Worm (Caenorhabditis elegans) whole organism, L3 larva: Measurements from ENCODE around the gene srx-22.

ENCODE experiments used
- R02D3.7 ChIP-seq: fragments of 150-350 bp; optimal IDR thresholded peaks from 2 replicates; lab custom pipeline; 2014; ENCODE audit warnings: missing biosample characterization, missing genetic modification characterization
- ZK546.5 ChIP-seq: sonication (generic microtip); optimal IDR thresholded peaks from 2 replicates; lab custom pipeline; 2017; ENCODE audit warnings: missing biosample characterization, missing genetic modification characterization
- fkh-2 ChIP-seq: fragments of 150-350 bp; optimal IDR thresholded peaks from 2 replicates; lab custom pipeline; 2014; ENCODE audit warnings: missing biosample characterization, missing genetic modification reagents, missing genetic modification characterization
- lin-15B ChIP-seq: fragments of 150-350 bp; optimal IDR thresholded peaks from 2 replicates; lab custom pipeline; 2014; ENCODE audit warnings: missing biosample characterization, missing genetic modification characterization
- mdl-1 ChIP-seq: fragments of 150-350 bp; optimal IDR thresholded peaks from 2 replicates; lab custom pipeline; 2014; ENCODE audit warnings: missing biosample characterization, missing genetic modification characterization
- pqm-1 ChIP-seq: fragments of 150-350 bp; optimal IDR thresholded peaks from 2 replicates; lab custom pipeline; 2017; ENCODE audit warnings: missing biosample characterization, missing genetic modification characterization, inconsistent platforms
- snpc-4 ChIP-seq: fragments of 150-350 bp; optimal IDR thresholded peaks from 2 replicates; lab custom pipeline; 2014; ENCODE audit warnings: missing biosample characterization, missing genetic modification characterization

DNA sequence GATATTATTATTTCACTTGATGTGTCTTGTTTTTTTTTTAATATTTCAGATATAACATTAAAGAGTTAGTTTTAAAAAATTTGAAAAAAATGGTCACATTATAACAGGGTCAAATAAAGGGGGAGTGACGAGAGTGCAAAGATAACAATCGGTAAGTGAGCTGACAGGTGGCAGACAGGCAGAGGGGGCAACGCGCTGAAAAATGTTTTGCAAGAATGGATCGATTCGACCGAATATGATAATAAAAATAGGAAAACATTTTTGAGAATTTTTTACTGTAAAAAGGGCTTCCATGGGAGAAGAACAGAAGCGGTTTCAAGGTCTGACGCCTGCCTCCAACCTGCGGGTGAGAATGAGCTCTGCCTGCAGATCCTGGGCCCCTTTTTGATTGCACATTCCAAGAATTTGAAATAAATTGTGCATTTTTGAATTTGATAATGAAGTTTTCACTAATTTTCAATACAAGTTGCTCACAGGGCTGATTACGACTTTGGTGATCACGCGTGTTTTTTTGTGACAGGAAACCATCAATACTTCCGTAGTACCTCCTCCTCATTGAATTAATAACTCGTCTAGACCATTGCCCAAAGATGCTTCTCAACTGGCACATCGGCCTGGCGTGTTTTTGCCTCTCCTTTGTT lies 19.8 kb downstream of the srx-22 start, which contains the start of the genes ugt-29 and srx-5:
- TF ChIP-seq fkh-2 (tag; lab: Kevin White, UChicago) (no peak), lin-15B (tag; lab: Kevin White, UChicago) (no peak), snpc-4 (tag; lab: Kevin White, UChicago) (no peak), R02D3.7 (tag; lab: Kevin White, UChicago) (no peak), pqm-1 (tag; lab: Kevin White, UChicago) (no peak), ZK546.5 (tag; lab: Kevin White, UChicago) (no peak), mdl-1 (tag; lab: Kevin White, UChicago) (no peak)
